Worm (Caenorhabditis elegans) whole organism, late embryonic: ENCODE results near the gene srx-130.
A peak's percentile ranks its signal among the peaks of the same experiment; 100 is the strongest.

Experiments used
- ceh-22 ChIP-seq: sonication (generic microtip); optimal IDR thresholded peaks from 2 replicates; lab custom pipeline; 2017; ENCODE audit warnings: missing biosample characterization, missing genetic modification characterization
- elt-2 ChIP-seq: sonication (generic microtip); optimal IDR thresholded peaks from 2 replicates; lab custom pipeline; 2016; ENCODE audit warnings: missing genetic modification reagents, missing genetic modification characterization, missing compliant biosample characterization
- hlh-8 ChIP-seq: sonication (generic microtip); optimal IDR thresholded peaks from 2 replicates; lab custom pipeline; 2016; ENCODE audit warnings: missing genotype, missing genetic modification characterization, missing compliant biosample characterization
- madf-2 ChIP-seq: sonication (generic microtip); optimal IDR thresholded peaks from 2 replicates; lab custom pipeline; 2017; ENCODE audit warnings: missing genetic modification characterization, missing compliant biosample characterization
- npax-4 ChIP-seq: sonication (generic microtip); optimal IDR thresholded peaks from 2 replicates; lab custom pipeline; 2016; ENCODE audit warnings: missing genetic modification characterization, missing compliant biosample characterization
- tbx-2 ChIP-seq: sonication (generic microtip); optimal IDR thresholded peaks from 2 replicates; lab custom pipeline; 2016; ENCODE audit warnings: missing genetic modification characterization, missing compliant biosample characterization

The srx-130 gene

DNA sequence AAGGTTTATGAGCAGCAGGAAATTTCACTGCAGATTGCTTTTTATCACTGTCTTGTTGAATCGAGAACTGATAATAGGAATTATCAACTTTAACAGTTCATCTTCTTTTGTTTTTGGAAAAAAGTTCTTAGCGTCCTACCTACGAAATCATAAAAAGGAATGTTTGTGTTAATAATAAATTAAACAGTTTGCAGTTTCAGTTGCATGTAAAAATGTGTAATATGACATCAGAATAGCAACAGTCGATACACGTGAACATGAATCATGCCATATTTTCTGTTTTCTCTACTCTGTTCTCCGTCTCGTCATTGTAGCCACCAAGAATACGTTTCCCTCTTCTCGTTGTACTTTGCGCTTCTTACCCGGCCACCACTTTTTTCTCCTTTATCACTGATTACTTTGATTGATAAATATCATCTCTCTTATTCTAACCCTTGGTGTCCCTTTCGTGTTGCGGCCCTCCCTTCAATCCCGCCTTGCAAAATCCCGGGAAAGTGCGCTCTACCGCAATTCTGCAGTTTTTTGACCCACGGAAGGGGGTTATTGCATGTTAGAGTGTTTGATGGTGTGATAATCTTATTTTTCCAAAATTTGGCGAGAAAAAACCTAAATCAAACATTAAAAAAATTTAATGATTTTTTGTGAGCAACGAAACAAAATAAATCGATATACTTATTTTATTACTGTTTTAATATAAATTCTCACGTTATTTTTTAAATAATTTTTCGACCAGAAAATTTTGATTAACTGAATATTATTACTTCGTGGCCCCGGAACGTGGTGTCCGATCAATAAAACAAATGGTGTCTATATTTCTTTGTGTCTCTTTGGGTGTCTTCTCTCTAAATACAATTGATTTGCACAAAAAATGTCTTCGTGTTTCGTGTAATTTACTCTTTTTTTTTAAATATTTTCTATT is 49.5 kb downstream of the srx-130 start, which contains the start of gene sptl-3:
Gene sptl-3 (plus strand): TSS at position 869 of the 919 bp plus-strand sequence.
- peak; percentile 31 for TF ChIP-seq tbx-2 (tag; lab: Kevin White, UChicago)
- TF ChIP-seq elt-2 (tag; lab: Kevin White, UChicago), result peak; percentile 46
- TF ChIP-seq npax-4 (tag; lab: Kevin White, UChicago), result no peak

- TF ChIP-seq hlh-8 (tag; lab: Kevin White, UChicago) (no peak), madf-2 (no peak), ceh-22 (tag; lab: Kevin White, UChicago) (no peak), elt-2 (tag; lab: Kevin White, UChicago) (peak; percentile 51)
Measured at ce11 chrV:13893583-13893982, 50.3 kb downstream of the srx-130 start.
